Fruit fly (Drosophila melanogaster) whole organism, embryonic: ENCODE results near the gene CG7742.

ENCODE experiments used
- Ada2b ChIP-seq: fragments of 200-800 bp; sonication (Bioruptor generic); IDR thresholded peaks from 2 replicates; pipeline ENCODE4 v1.3.6; 2022; ENCODE audit warnings: missing biosample characterization, missing genetic modification characterization
- Adf1 ChIP-seq: fragments of 200-800 bp; sonication (Bioruptor generic); IDR thresholded peaks from 2 replicates; pipeline ENCODE4 v1.3.6; 2022; ENCODE audit warnings: missing biosample characterization, missing genetic modification characterization
- BtbVII ChIP-seq: fragments of 200-800 bp; sonication (Bioruptor generic); optimal IDR thresholded peaks from 3 replicates; lab custom pipeline; 2017; ENCODE audit warnings: missing biosample characterization, mild to moderate bottlenecking, missing genetic modification characterization
- CG10147 ChIP-seq: fragments of 200-800 bp; sonication (Bioruptor generic); optimal IDR thresholded peaks from 2 replicates; lab custom pipeline; 2019; ENCODE audit warnings: missing biosample characterization, mild to moderate bottlenecking, missing genetic modification characterization, moderate library complexity
- CG12104 ChIP-seq: fragments of 200-800 bp; sonication (Bioruptor generic); optimal IDR thresholded peaks from 3 replicates; lab custom pipeline; 2016; ENCODE audit warnings: missing biosample characterization, missing genetic modification characterization
- CG12219 ChIP-seq: fragments of 200-800 bp; sonication (Bioruptor generic); optimal IDR thresholded peaks from 3 replicates; lab custom pipeline; 2018; ENCODE audit warnings: missing biosample characterization, mild to moderate bottlenecking, missing genetic modification characterization
- CG13287 ChIP-seq: fragments of 200-800 bp; sonication (Bioruptor generic); IDR thresholded peaks from 2 replicates; pipeline ENCODE4 v1.3.6; 2022; ENCODE audit warnings: missing biosample characterization, missing genetic modification characterization; ENCODE audit not compliant: partially characterized antibody
- CG14667 ChIP-seq: fragments of 200-800 bp; sonication (Bioruptor generic); IDR thresholded peaks from 2 replicates; pipeline ENCODE4 v1.3.6; 2022; ENCODE audit warnings: missing biosample characterization, missing genetic modification characterization
- CG14710 ChIP-seq: fragments of 200-800 bp; sonication (Bioruptor generic); optimal IDR thresholded peaks from 3 replicates; lab custom pipeline; 2019; ENCODE audit warnings: missing biosample characterization, mild to moderate bottlenecking, missing genetic modification characterization, moderate library complexity
- CG15601 ChIP-seq: fragments of 200-800 bp; sonication (Bioruptor generic); optimal IDR thresholded peaks from 3 replicates; lab custom pipeline; 2019; ENCODE audit warnings: missing biosample characterization, mild to moderate bottlenecking, missing genetic modification characterization, moderate library complexity
- CG16863 ChIP-seq: fragments of 200-800 bp; sonication (Bioruptor generic); optimal IDR thresholded peaks from 3 replicates; lab custom pipeline; 2016; ENCODE audit warnings: missing biosample characterization, missing genetic modification characterization
- CG18262 ChIP-seq: fragments of 200-800 bp; optimal IDR thresholded peaks from 3 replicates; lab custom pipeline; 2019; ENCODE audit warnings: missing biosample characterization, mild to moderate bottlenecking, missing genetic modification characterization, moderate library complexity
- CG18764 ChIP-seq: fragments of 200-800 bp; sonication (Bioruptor generic); optimal IDR thresholded peaks from 3 replicates; lab custom pipeline; 2016; ENCODE audit warnings: missing biosample characterization, missing genetic modification characterization
- CG30431 ChIP-seq: fragments of 200-800 bp; sonication (Bioruptor generic); optimal IDR thresholded peaks from 2 replicates; lab custom pipeline; 2017; ENCODE audit warnings: missing biosample characterization, missing genetic modification characterization
- CG3281 ChIP-seq: fragments of 200-800 bp; sonication (Bioruptor generic); optimal IDR thresholded peaks from 3 replicates; lab custom pipeline; 2017; ENCODE audit warnings: missing biosample characterization, mild to moderate bottlenecking, missing genetic modification characterization
- CG6683 ChIP-seq: fragments of 200-800 bp; sonication (Bioruptor generic); optimal IDR thresholded peaks from 2 replicates; lab custom pipeline; 2017; ENCODE audit warnings: missing biosample characterization, mild to moderate bottlenecking, missing genetic modification characterization, missing genetic modification reagents
- CG6765 ChIP-seq: fragments of 200-800 bp; sonication (Bioruptor generic); optimal IDR thresholded peaks from 3 replicates; lab custom pipeline; 2017; ENCODE audit warnings: missing biosample characterization, mild to moderate bottlenecking, missing genetic modification characterization
- CG6791 ChIP-seq: fragments of 200-800 bp; sonication (Bioruptor generic); IDR thresholded peaks from 3 replicates; pipeline ENCODE4 v1.3.6; 2022; ENCODE audit warnings: missing biosample characterization, missing genetic modification characterization; ENCODE audit not compliant: partially characterized antibody
- CG7745 ChIP-seq: fragments of 200-800 bp; sonication (Bioruptor generic); optimal IDR thresholded peaks from 2 replicates; lab custom pipeline; 2018; ENCODE audit warnings: missing biosample characterization, mild to moderate bottlenecking, missing genetic modification characterization, moderate library complexity
- E2f2 ChIP-seq: fragments of 200-800 bp; sonication (Bioruptor generic); IDR thresholded peaks from 2 replicates; pipeline ENCODE4 v1.3.6; 2022; ENCODE audit warnings: missing biosample characterization, missing genetic modification characterization
- Ets97D ChIP-seq: fragments of 200-800 bp; sonication (Bioruptor generic); optimal IDR thresholded peaks from 3 replicates; lab custom pipeline; 2016; ENCODE audit warnings: missing biosample characterization, missing genetic modification characterization
- Fer3 ChIP-seq: fragments of 200-800 bp; sonication (Bioruptor generic); optimal IDR thresholded peaks from 2 replicates; lab custom pipeline; 2018; ENCODE audit warnings: missing biosample characterization, mild to moderate bottlenecking, missing genetic modification characterization, moderate library complexity
- HHEX ChIP-seq: fragments of 200-800 bp; sonication (Bioruptor generic); optimal IDR thresholded peaks from 3 replicates; lab custom pipeline; 2017; ENCODE audit warnings: missing biosample characterization, mild to moderate bottlenecking, missing genetic modification characterization, missing genetic modification reagents
- HmgD ChIP-seq: fragments of 200-800 bp; sonication (Bioruptor generic); optimal IDR thresholded peaks from 3 replicates; lab custom pipeline; 2016; ENCODE audit warnings: missing biosample characterization, missing genetic modification characterization
- Max ChIP-seq: fragments of 200-800 bp; sonication (Bioruptor generic); optimal IDR thresholded peaks from 2 replicates; lab custom pipeline; 2016; ENCODE audit warnings: missing biosample characterization, mild to moderate bottlenecking, missing genetic modification characterization
- Med ChIP-seq: fragments of 200-800 bp; sonication (Bioruptor generic); peaks from one replicate; lab custom pipeline; 2016; ENCODE audit warnings: missing biosample characterization, missing genetic modification characterization, mild to moderate bottlenecking, inconsistent platforms, moderate library complexity
- NC2α ChIP-seq: fragments of 200-800 bp; sonication (Bioruptor generic); optimal IDR thresholded peaks from 2 replicates; lab custom pipeline; 2016; ENCODE audit warnings: missing biosample characterization, missing genetic modification characterization
- Spps ChIP-seq: fragments of 200-800 bp; sonication (Bioruptor generic); optimal IDR thresholded peaks from 2 replicates; lab custom pipeline; 2018; ENCODE audit warnings: missing biosample characterization, mild to moderate bottlenecking, missing genetic modification characterization
- Tbp ChIP-seq: fragments of >200 bp; optimal IDR thresholded peaks from 2 replicates; lab custom pipeline; 2018; ENCODE audit warnings: missing biosample characterization, missing genetic modification characterization
- dmrt99B ChIP-seq: fragments of 200-800 bp; sonication (Bioruptor generic); optimal IDR thresholded peaks from 2 replicates; lab custom pipeline; 2018; ENCODE audit warnings: missing biosample characterization, mild to moderate bottlenecking, missing genetic modification characterization, moderate library complexity
- fd102C ChIP-seq: fragments of 200-800 bp; sonication (Bioruptor generic); optimal IDR thresholded peaks from 2 replicates; lab custom pipeline; 2018; ENCODE audit warnings: missing biosample characterization, mild to moderate bottlenecking, missing genetic modification characterization, moderate library complexity
- fd96Cb ChIP-seq: fragments of 200-800 bp; sonication (Bioruptor generic); optimal IDR thresholded peaks from 2 replicates; lab custom pipeline; 2018; ENCODE audit warnings: missing biosample characterization, mild to moderate bottlenecking, missing genetic modification characterization, moderate library complexity
- gsb-n ChIP-seq: fragments of 200-800 bp; sonication (Bioruptor generic); optimal IDR thresholded peaks from 3 replicates; lab custom pipeline; 2018; ENCODE audit warnings: missing biosample characterization, mild to moderate bottlenecking, missing genetic modification characterization
- ken ChIP-seq: fragments of 200-800 bp; sonication (Bioruptor generic); IDR thresholded peaks from 3 replicates; pipeline ENCODE4 v1.3.6; 2022; ENCODE audit warnings: missing biosample characterization, missing genetic modification characterization
- lov ChIP-seq, 2 experiments: fragments of 200-800 bp in 1 of 2; fragments of >200 bp in 1 of 2; sonication (Bioruptor generic) in 1 of 2; IDR thresholded peaks in 1 of 2; optimal IDR thresholded peaks in 1 of 2; 2 replicates in 1 of 2; 3 replicates in 1 of 2; pipeline versions ENCODE4 v1.3.6 to Lab custom; 2017 to 2022; ENCODE audit warnings: missing biosample characterization in 1 of 2, missing genetic modification characterization in 1 of 2
- nau ChIP-seq: fragments of 200-800 bp; sonication (Bioruptor generic); optimal IDR thresholded peaks from 3 replicates; lab custom pipeline; 2017; ENCODE audit warnings: missing biosample characterization, mild to moderate bottlenecking, missing genetic modification characterization, missing genetic modification reagents
- odd ChIP-seq: fragments of 200-800 bp; sonication (Bioruptor generic); optimal IDR thresholded peaks from 2 replicates; lab custom pipeline; 2017; ENCODE audit warnings: missing biosample characterization, mild to moderate bottlenecking, missing genetic modification characterization
- p53 ChIP-seq: fragments of 200-800 bp; sonication (Bioruptor generic); optimal IDR thresholded peaks from 2 replicates; lab custom pipeline; 2016; ENCODE audit warnings: missing biosample characterization, missing genetic modification characterization
- prd ChIP-seq, 3 experiments: fragments of >200 bp in 2 of 3; fragments of 200-800 bp in 1 of 3; sonication (Bioruptor generic) in 1 of 3; optimal IDR thresholded peaks in 2 of 3; IDR thresholded peaks in 1 of 3; 2 replicates in 2 of 3; 3 replicates in 1 of 3; pipeline versions ENCODE4 v1.3.6 to Lab custom; 2017 to 2022; ENCODE audit warnings: missing biosample characterization in 1 of 3, missing genetic modification characterization in 1 of 3
- salm ChIP-seq: fragments of 200-800 bp; sonication (Bioruptor generic); optimal IDR thresholded peaks from 2 replicates; lab custom pipeline; 2018; ENCODE audit warnings: missing biosample characterization, mild to moderate bottlenecking, missing genetic modification characterization
- sim ChIP-seq: fragments of 200-800 bp; sonication (Bioruptor generic); IDR thresholded peaks from 2 replicates; pipeline ENCODE4 v1.3.6; 2022; ENCODE audit warnings: missing biosample characterization, missing genetic modification characterization
- sima ChIP-seq: fragments of 200-800 bp; sonication (Bioruptor generic); optimal IDR thresholded peaks from 2 replicates; lab custom pipeline; 2016; ENCODE audit warnings: missing biosample characterization, missing genetic modification characterization
- sug ChIP-seq: fragments of 200-800 bp; optimal IDR thresholded peaks from 2 replicates; lab custom pipeline; 2019; ENCODE audit warnings: missing biosample characterization, mild to moderate bottlenecking, missing genetic modification characterization, moderate library complexity
- tap ChIP-seq: fragments of 200-800 bp; optimal IDR thresholded peaks from 3 replicates; lab custom pipeline; 2019; ENCODE audit warnings: missing biosample characterization, mild to moderate bottlenecking, missing genetic modification characterization, moderate library complexity
- unpg ChIP-seq: fragments of 200-800 bp; sonication (Bioruptor generic); optimal IDR thresholded peaks from 3 replicates; lab custom pipeline; 2018; ENCODE audit warnings: missing biosample characterization, mild to moderate bottlenecking, missing genetic modification characterization, moderate library complexity
- usp ChIP-seq: fragments of >200 bp; optimal IDR thresholded peaks from 2 replicates; lab custom pipeline; 2017; ENCODE audit warnings: missing biosample characterization, missing genetic modification characterization
- zf30C ChIP-seq: fragments of 200-800 bp; sonication (Bioruptor generic); optimal IDR thresholded peaks from 3 replicates; lab custom pipeline; 2018; ENCODE audit warnings: missing biosample characterization, mild to moderate bottlenecking, missing genetic modification characterization

Gene CG7742

dm6 chr2L:5232967-5233909 lies 18.4 kb upstream of the CG7742 start:
- TF ChIP-seq ken (GFP tag; lab: Robert Waterston, UW): no peak
- no peak for TF ChIP-seq CG6765 (GFP tag; lab: Kevin White, UChicago)
- TF ChIP-seq CG6683 (GFP tag; lab: Kevin White, UChicago): no peak
- no peak for TF ChIP-seq Ets97D (GFP tag; lab: Kevin White, UChicago)
- peak; percentile 46 for TF ChIP-seq odd (GFP tag; lab: Kevin White, UChicago)
- no peak for TF ChIP-seq CG12104 (GFP tag; lab: Kevin White, UChicago)
- peak; percentile 42 for TF ChIP-seq CG3281
- TF ChIP-seq Med: peak; percentile 77
- no peak for TF ChIP-seq Spps (tag; lab: Kevin White, UChicago)
- TF ChIP-seq CG10147 (GFP tag; lab: Kevin White, UChicago): peak; percentile 26
- no peak for TF ChIP-seq fd102C (GFP tag; lab: Kevin White, UChicago)
- TF ChIP-seq p53 (GFP tag; lab: Kevin White, UChicago): no peak
- TF ChIP-seq lov (optimal IDR thresholded peaks at IDR 0.05; lab: Kevin White, UChicago): no peak
- TF ChIP-seq lov (GFP tag; IDR thresholded peaks at IDR 0.05; lab: Robert Waterston, UW): no peak
- peak; percentile 57 for TF ChIP-seq salm (tag; lab: Kevin White, UChicago)
- TF ChIP-seq CG7745 (tag; lab: Kevin White, UChicago): peak; percentile 31
- no peak for TF ChIP-seq CG18262
- no peak for TF ChIP-seq nau (GFP tag; lab: Kevin White, UChicago)
- TF ChIP-seq CG13287 (GFP tag; lab: Robert Waterston, UW): no peak
- 0 out of 3 replicates have a peak, but pooled peaks have one; percentile 24 for TF ChIP-seq CG6791
- TF ChIP-seq CG14710 (tag; lab: Kevin White, UChicago): no peak
- no peak for TF ChIP-seq CG16863 (GFP tag; lab: Kevin White, UChicago)
- TF ChIP-seq sim (GFP tag; lab: Robert Waterston, UW): no peak
- no peak for TF ChIP-seq unpg (GFP tag; lab: Kevin White, UChicago)
- TF ChIP-seq CG18764: no peak
- TF ChIP-seq sima: no peak
- TF ChIP-seq HHEX (GFP tag; lab: Kevin White, UChicago): peak; percentile 8
- no peak for TF ChIP-seq CG30431 (GFP tag; lab: Kevin White, UChicago)
- TF ChIP-seq Adf1 (GFP tag; lab: Robert Waterston, UW): no peak
- no peak for TF ChIP-seq tap
- no peak for TF ChIP-seq prd (optimal IDR thresholded peaks at IDR 0.05; lab: Kevin White, UChicago)
- no peak for TF ChIP-seq prd (GFP tag; IDR thresholded peaks at IDR 0.05; lab: Robert Waterston, UW)
- TF ChIP-seq NC2α: no peak
- TF ChIP-seq fd96Cb (tag; lab: Kevin White, UChicago): no peak
- peak; percentile 21 for TF ChIP-seq CG15601
- no peak for TF ChIP-seq usp (GFP tag; lab: Kevin White, UChicago)
- TF ChIP-seq zf30C (GFP tag; lab: Kevin White, UChicago): no peak
- TF ChIP-seq E2f2 (GFP tag; lab: Robert Waterston, UW): 0 out of 2 replicates have a peak, but pooled peaks have one; percentile 14
- no peak for TF ChIP-seq CG14667 (GFP tag; lab: Robert Waterston, UW)
- peak; percentile 95 for TF ChIP-seq sug (tag; lab: Kevin White, UChicago)
- TF ChIP-seq HmgD (GFP tag; lab: Kevin White, UChicago): no peak
- no peak for TF ChIP-seq Fer3 (tag; lab: Kevin White, UChicago)
- no peak for TF ChIP-seq Tbp
- no peak for TF ChIP-seq Max
- TF ChIP-seq dmrt99B (tag; lab: Kevin White, UChicago): no peak
- no peak for TF ChIP-seq CG12219 (GFP tag; lab: Kevin White, UChicago)
- TF ChIP-seq Ada2b (GFP tag; lab: Robert Waterston, UW): no peak
- TF ChIP-seq BtbVII (GFP tag; lab: Kevin White, UChicago): peak; percentile 45
- TF ChIP-seq gsb-n: no peak
